Worm (Caenorhabditis elegans): ENCODE results near the gene mtss-1.

The mtss-1 gene

ce11 chrIII:8795595-8796141 is 27.6 kb downstream of the mtss-1 start (continued):
- TF ChIP-seq F49E8.2 (tag; optimal IDR thresholded peaks at IDR 0.05; ENCODE audit: borderline replicate concordance) (no peak), nhr-42 (GFP tag; IDR thresholded peaks at IDR 0.05) (0 out of 2 replicates have a peak, but pooled peaks have one; percentile 52), R02D3.7 (tag; optimal IDR thresholded peaks at IDR 0.05) (no peak), cey-2 (tag; optimal IDR thresholded peaks at IDR 0.05; ENCODE audit: borderline replicate concordance, insufficient read depth) (peak; percentile 71), ZK337.2 (GFP tag; IDR thresholded peaks at IDR 0.05) (no peak), ceh-28 (tag; optimal IDR thresholded peaks at IDR 0.05) (peak; percentile 72), lin-39 (tag; optimal IDR thresholded peaks at IDR 0.05) (peak; percentile 53), egl-43 (GFP tag; IDR thresholded peaks at IDR 0.05) (peak; percentile 94), gei-8 (GFP tag; optimal IDR thresholded peaks at IDR 0.05) (peak; percentile 94), nhr-48 (tag; optimal IDR thresholded peaks at IDR 0.05) (peak; percentile 96), madf-5 (GFP tag; IDR thresholded peaks at IDR 0.05) (no peak), pha-4 (GFP tag; IDR thresholded peaks at IDR 0.05) (peak; percentile 90), pha-4 (tag; optimal IDR thresholded peaks at IDR 0.05) (no peak), mxl-3 (GFP tag; optimal IDR thresholded peaks at IDR 0.05) (peak; percentile 93), lim-7 (GFP tag; IDR thresholded peaks at IDR 0.05) (no peak), duxl-1 (tag; optimal IDR thresholded peaks at IDR 0.05; ENCODE audit: poor library complexity) (peak; percentile 64), nhr-28 (tag; optimal IDR thresholded peaks at IDR 0.05) (peak; percentile 94), ceh-44 (GFP tag; IDR thresholded peaks at IDR 0.05) (no peak), dmd-9 (GFP tag; IDR thresholded peaks at IDR 0.05) (0 out of 2 replicates have a peak, but pooled peaks have one; percentile 9), zip-2 (tag; optimal IDR thresholded peaks at IDR 0.05) (no peak), F10B5.3 (tag; optimal IDR thresholded peaks at IDR 0.05) (peak; percentile 81), rbr-2 (tag; optimal IDR thresholded peaks at IDR 0.05) (peak; percentile 97), ces-1 (GFP tag; optimal IDR thresholded peaks at IDR 0.05) (peak; percentile 69), ztf-7 (tag; optimal IDR thresholded peaks at IDR 0.05) (peak; percentile 88), lin-29 (GFP tag; IDR thresholded peaks at IDR 0.05) (peak; percentile 78), nhr-6 (tag; optimal IDR thresholded peaks at IDR 0.05) (peak; percentile 84)

- no peak for TF ChIP-seq mdt-29 (GFP tag; IDR thresholded peaks at IDR 0.05)
- no peak for TF ChIP-seq zip-11 (GFP tag; IDR thresholded peaks at IDR 0.05)
- TF ChIP-seq ceh-32 (tag; optimal IDR thresholded peaks at IDR 0.05; ENCODE audit: poor library complexity) = no peak
- peak; percentile 96 for TF ChIP-seq hlh-30 (tag; optimal IDR thresholded peaks at IDR 0.05; ENCODE audit: insufficient read depth)
- TF ChIP-seq lin-38 (GFP tag; IDR thresholded peaks at IDR 0.05) = peak; percentile 42
- TF ChIP-seq Y5F2A.4 (GFP tag; optimal IDR thresholded peaks at IDR 0.05) = no peak
- no peak for TF ChIP-seq unc-130 (GFP tag; optimal IDR thresholded peaks at IDR 0.05)
- 0 out of 2 replicates have a peak, but pooled peaks have one; percentile 20 for TF ChIP-seq ceh-44 (GFP tag; IDR thresholded peaks at IDR 0.05)
- no peak for TF ChIP-seq ceh-28 (tag; optimal IDR thresholded peaks at IDR 0.05)
- no peak for TF ChIP-seq F26F4.8 (GFP tag; conservative IDR thresholded peaks at IDR 0.05)
- TF ChIP-seq aha-1 (tag) = peak; percentile 74
- peak; percentile 21 for TF ChIP-seq spr-3 (GFP tag; optimal IDR thresholded peaks at IDR 0.05)
- no peak for TF ChIP-seq lin-39 (tag; optimal IDR thresholded peaks at IDR 0.05)
- no peak for TF ChIP-seq dmd-8 (GFP tag; IDR thresholded peaks at IDR 0.05)
- peak; percentile 58 for TF ChIP-seq dpl-1 (GFP tag; optimal IDR thresholded peaks at IDR 0.05)
- TF ChIP-seq tag-97 (GFP tag; IDR thresholded peaks at IDR 0.05) = no peak
- peak in 1 of 2 experiments; percentile 12 for TF ChIP-seq daf-16 (GFP tag; optimal IDR thresholded peaks at IDR 0.05)
- TF ChIP-seq daf-16 (tag; optimal IDR thresholded peaks at IDR 0.05) = peak; percentile 79
- TF ChIP-seq hmg-1.1 (GFP tag; IDR thresholded peaks at IDR 0.05) = peak; percentile 80
- TF ChIP-seq F44E2.7 (GFP tag; IDR thresholded peaks at IDR 0.05) = no peak
- TF ChIP-seq nhr-11 (tag; optimal IDR thresholded peaks at IDR 0.05) = peak; percentile 80
- no peak for TF ChIP-seq ceh-82 (tag; optimal IDR thresholded peaks at IDR 0.05)
- peak; percentile 86 for TF ChIP-seq fkh-10 (GFP tag; optimal IDR thresholded peaks at IDR 0.05)
- TF ChIP-seq fos-1 (tag; optimal IDR thresholded peaks at IDR 0.05) = no peak
- no peak for TF ChIP-seq nhr-237 (tag; optimal IDR thresholded peaks at IDR 0.05)
- TF ChIP-seq ztf-7 (tag; optimal IDR thresholded peaks at IDR 0.05) = peak; percentile 35
- no peak for TF ChIP-seq ztf-11 (tag; optimal IDR thresholded peaks at IDR 0.05)
- 0 out of 2 replicates have a peak, but pooled peaks have one; percentile 24 for TF ChIP-seq arid-1 (GFP tag; conservative IDR thresholded peaks at IDR 0.05)
- peak; percentile 79 for TF ChIP-seq lin-13 (GFP tag; optimal IDR thresholded peaks at IDR 0.05)
These were observed 29.2 kb downstream of the mtss-1 start for ce11 chrIII:8797211-8797733.
